Worm (Caenorhabditis elegans) whole organism, young adult: ENCODE data around the gene lrch-1.

ENCODE experiments used
- C06A6.2 ChIP-seq: fragments of 200-800 bp; sonication (Bioruptor generic); conservative IDR thresholded peaks from 2 replicates; pipeline ENCODE4 v1.3.6; 2022; ENCODE audit warnings: missing genetic modification characterization, missing compliant biosample characterization
- F23B12.7 ChIP-seq: sonication (generic microtip); optimal IDR thresholded peaks from 2 replicates; lab custom pipeline; 2017; ENCODE audit warnings: missing genetic modification characterization, mild to moderate bottlenecking, missing compliant biosample characterization, antibody characterized with exemption, moderate library complexity; ENCODE audit not compliant: insufficient read depth
- F49E8.2 ChIP-seq: sonication (generic microtip); optimal IDR thresholded peaks from 3 replicates; lab custom pipeline; 2017; ENCODE audit warnings: missing genetic modification characterization, mild to moderate bottlenecking, missing compliant biosample characterization, antibody characterized with exemption, moderate library complexity; ENCODE audit not compliant: insufficient read depth
- ZK185.1 ChIP-seq: sonication (generic microtip); optimal IDR thresholded peaks from 2 replicates; lab custom pipeline; 2016; ENCODE audit warnings: mild to moderate bottlenecking, missing genetic modification characterization, missing compliant biosample characterization; ENCODE audit not compliant: poor library complexity, severe bottlenecking
- ama-1 ChIP-seq, 3 experiments: fragments of 150-350 bp in 1 of 3; sonication (generic microtip) in 2 of 3; optimal IDR thresholded peaks; 2 replicates each; lab custom pipeline; 2014 to 2018; ENCODE audit warnings: missing biosample characterization in 2 of 3, missing genetic modification characterization in 2 of 3, missing genetic modification reagents in 2 of 3
- egl-44 ChIP-seq: fragments of 200-800 bp; sonication (Bioruptor generic); IDR thresholded peaks from 2 replicates; pipeline ENCODE4 v1.3.6; 2022; ENCODE audit warnings: missing genetic modification reagents, missing genetic modification characterization, missing compliant biosample characterization
- madf-6 ChIP-seq: fragments of 200-800 bp; sonication (Bioruptor generic); IDR thresholded peaks from 2 replicates; pipeline ENCODE4 v1.3.6; 2022; ENCODE audit warnings: missing genetic modification reagents, missing genetic modification characterization, missing compliant biosample characterization
- pha-4 ChIP-seq: fragments of 150-350 bp; sonication (generic microtip); optimal IDR thresholded peaks from 2 replicates; lab custom pipeline; 2014; ENCODE audit warnings: missing biosample characterization, missing genetic modification reagents, missing genetic modification characterization
- snpc-1.1 ChIP-seq: sonication (generic microtip); optimal IDR thresholded peaks from 2 replicates; lab custom pipeline; 2017; ENCODE audit warnings: missing genetic modification characterization, mild to moderate bottlenecking, missing compliant biosample characterization, antibody characterized with exemption, moderate library complexity, missing genotype, missing genetic modification reagents; ENCODE audit not compliant: insufficient read depth
- snpc-4 ChIP-seq, 5 experiments: fragments of 150-350 bp in 1 of 5; sonication (generic microtip) in 4 of 5; optimal IDR thresholded peaks; 2 replicates each; lab custom pipeline; 2014 to 2018; ENCODE audit warnings: missing genetic modification characterization in 5 of 5, missing biosample characterization in 3 of 5, antibody characterized with exemption in 2 of 5, mild to moderate bottlenecking in 2 of 5, missing compliant biosample characterization in 2 of 5, missing genotype in 2 of 5, moderate library complexity in 2 of 5, missing genetic modification reagents in 1 of 5
- unc-130 ChIP-seq: sonication (generic microtip); optimal IDR thresholded peaks from 2 replicates; lab custom pipeline; 2016; ENCODE audit warnings: missing genetic modification reagents, missing genetic modification characterization, missing compliant biosample characterization

DNA sequence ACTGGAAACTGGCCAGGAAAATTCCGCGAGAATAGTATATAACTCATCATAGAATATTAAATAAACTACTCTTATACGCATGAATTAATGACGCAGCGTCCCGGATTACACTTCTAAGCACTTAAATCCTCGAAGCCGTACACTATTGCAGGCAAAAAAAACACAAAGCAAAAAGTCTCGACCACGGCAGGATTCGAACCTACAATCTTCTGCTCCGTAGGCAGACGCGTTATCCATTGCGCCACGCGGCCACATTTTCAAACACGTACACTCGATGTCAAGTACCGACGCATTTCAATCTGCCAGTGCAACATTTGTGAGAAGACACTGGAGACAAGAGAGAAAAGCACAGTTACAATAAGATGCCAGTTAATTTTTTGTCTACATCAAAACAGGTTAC, 3.4 kb upstream of the lrch-1 start:
- TF ChIP-seq snpc-4 (GFP tag; optimal IDR thresholded peaks at IDR 0.05; lab: Kevin White, UChicago): peak; percentile 62
- no peak for TF ChIP-seq snpc-4 (tag; optimal IDR thresholded peaks at IDR 0.05; lab: Kevin White, UChicago)
- no peak for TF ChIP-seq C06A6.2
- no peak for TF ChIP-seq pha-4 (tag; lab: Kevin White, UChicago)
- TF ChIP-seq egl-44 (GFP tag; lab: Robert Waterston, UW): no peak
- TF ChIP-seq ZK185.1 (tag; lab: Kevin White, UChicago): peak; percentile 60
- TF ChIP-seq F49E8.2 (tag; lab: Kevin White, UChicago): no peak
- TF ChIP-seq F23B12.7: no peak
- TF ChIP-seq madf-6: no peak
- TF ChIP-seq unc-130 (GFP tag; lab: Kevin White, UChicago): peak; percentile 15
- no peak for TF ChIP-seq ama-1 (optimal IDR thresholded peaks at IDR 0.05; lab: Kevin White, UChicago)
- no peak for TF ChIP-seq ama-1 (GFP tag; optimal IDR thresholded peaks at IDR 0.05; lab: Kevin White, UChicago)
- no peak for TF ChIP-seq snpc-1.1 (tag; lab: Kevin White, UChicago)
